Worm (Caenorhabditis elegans): Measurements from ENCODE around the gene Y38H6C.4.
A peak's percentile ranks its signal among the peaks of the same experiment; 100 is the strongest.

Gene Y38H6C.4

ce11 chrV:20545742-20546141 is 40.8 kb upstream of the Y38H6C.4 start:
- TF ChIP-seq elt-2 (tag; optimal IDR thresholded peaks at IDR 0.05) (peak; percentile 37), F16B12.6 (tag; optimal IDR thresholded peaks at IDR 0.05) (no peak)

ce11 chrV:20544610-20545009 is 39.7 kb upstream of the Y38H6C.4 start:
- TF ChIP-seq nhr-71 (tag; optimal IDR thresholded peaks at IDR 0.05) (peak; percentile 27), isw-1 (GFP tag; IDR thresholded peaks at IDR 0.05) (no peak), irx-1 (tag; optimal IDR thresholded peaks at IDR 0.05) (no peak), elt-2 (tag; optimal IDR thresholded peaks at IDR 0.05) (peak; percentile 53), aly-2 (tag; optimal IDR thresholded peaks at IDR 0.05) (no peak), mep-1 (tag; optimal IDR thresholded peaks at IDR 0.05) (no peak), nhr-20 (tag; optimal IDR thresholded peaks at IDR 0.05) (peak; percentile 6), nhr-19 (GFP tag; conservative IDR thresholded peaks at IDR 0.05) (no peak), nhr-77 (tag; optimal IDR thresholded peaks at IDR 0.05) (no peak), zag-1 (tag; optimal IDR thresholded peaks at IDR 0.05) (no peak), unc-62 (GFP tag; optimal IDR thresholded peaks at IDR 0.05) (no peak), lin-35 (GFP tag; optimal IDR thresholded peaks at IDR 0.05) (peak in 1 of 2 experiments; percentile 28), skn-1 (tag; optimal IDR thresholded peaks at IDR 0.05) (peak; percentile 22), blmp-1 (tag; optimal IDR thresholded peaks at IDR 0.05) (no peak), unc-86 (tag; optimal IDR thresholded peaks at IDR 0.05) (peak; percentile 19), tbx-2 (tag; optimal IDR thresholded peaks at IDR 0.05) (no peak), tlp-1 (tag; optimal IDR thresholded peaks at IDR 0.05) (no peak), ceh-88 (GFP tag; IDR thresholded peaks at IDR 0.05) (no peak)

ce11 chrV:20544092-20544491 is 39.2 kb upstream of the Y38H6C.4 start, which contains the start of gene slc-36.3:
slc-36.3 (minus strand) TSS chrV:20544192.
- no peak for TF ChIP-seq efl-1 (optimal IDR thresholded peaks at IDR 0.05)
- TF ChIP-seq efl-1 (GFP tag; optimal IDR thresholded peaks at IDR 0.05 in 1 of 2), result no peak

- no peak for TF ChIP-seq sptf-1 (tag; optimal IDR thresholded peaks at IDR 0.05)
- peak; percentile 12 to 19 for TF ChIP-seq efl-1 (optimal IDR thresholded peaks at IDR 0.05)
- TF ChIP-seq efl-1 (GFP tag; optimal IDR thresholded peaks at IDR 0.05 in 1 of 2), result peak in 1 of 2 experiments; percentile 83
- no peak for TF ChIP-seq sox-4 (tag; optimal IDR thresholded peaks at IDR 0.05)
- peak; percentile 16 for TF ChIP-seq F16B12.6 (tag; optimal IDR thresholded peaks at IDR 0.05)
- no peak for TF ChIP-seq vab-15 (tag; optimal IDR thresholded peaks at IDR 0.05)
- TF ChIP-seq snu-23 (GFP tag; optimal IDR thresholded peaks at IDR 0.05), result peak; percentile 21
- TF ChIP-seq nhr-85 (tag), result peak; percentile 73
- no peak for TF ChIP-seq nhr-20 (tag; optimal IDR thresholded peaks at IDR 0.05)
- TF ChIP-seq mep-1 (tag; optimal IDR thresholded peaks at IDR 0.05), result peak; percentile 25
- TF ChIP-seq lin-14 (GFP tag; optimal IDR thresholded peaks at IDR 0.05), result no peak
- no peak for TF ChIP-seq ztf-11 (tag; optimal IDR thresholded peaks at IDR 0.05)
- no peak for TF ChIP-seq elt-3 (tag; optimal IDR thresholded peaks at IDR 0.05)
- TF ChIP-seq irx-1 (tag; optimal IDR thresholded peaks at IDR 0.05), result no peak
- no peak for TF ChIP-seq egl-13 (tag; optimal IDR thresholded peaks at IDR 0.05)
- TF ChIP-seq nhr-47 (tag; optimal IDR thresholded peaks at IDR 0.05), result peak; percentile 13
- TF ChIP-seq dsc-1 (tag; optimal IDR thresholded peaks at IDR 0.05), result no peak
- TF ChIP-seq lsy-2 (tag; optimal IDR thresholded peaks at IDR 0.05), result peak in 1 of 2 experiments; percentile 19
- no peak for TF ChIP-seq pqm-1 (tag; optimal IDR thresholded peaks at IDR 0.05)
- TF ChIP-seq unc-30 (tag; optimal IDR thresholded peaks at IDR 0.05), result no peak
- no peak for TF ChIP-seq elt-2 (tag; optimal IDR thresholded peaks at IDR 0.05)
- TF ChIP-seq fkh-4 (tag; optimal IDR thresholded peaks at IDR 0.05; ENCODE audit: borderline replicate concordance), result no peak
- TF ChIP-seq ces-1 (GFP tag; optimal IDR thresholded peaks at IDR 0.05), result no peak
- TF ChIP-seq tbx-2 (tag; optimal IDR thresholded peaks at IDR 0.05), result no peak
- peak; percentile 67 for TF ChIP-seq blmp-1 (tag; optimal IDR thresholded peaks at IDR 0.05)
- no peak for TF ChIP-seq snpc-4 (tag; optimal IDR thresholded peaks at IDR 0.05)
- peak in 1 of 3 experiments; percentile 25 for TF ChIP-seq dpl-1 (GFP tag; optimal IDR thresholded peaks at IDR 0.05)
- peak; percentile 14 for TF ChIP-seq xbp-1 (tag; optimal IDR thresholded peaks at IDR 0.05)
- TF ChIP-seq ztf-4 (tag; optimal IDR thresholded peaks at IDR 0.05), result no peak
- TF ChIP-seq ceh-8 (GFP tag; optimal IDR thresholded peaks at IDR 0.05), result no peak
- no peak for TF ChIP-seq ets-5 (GFP tag; IDR thresholded peaks at IDR 0.05)
- TF ChIP-seq lin-35 (GFP tag; optimal IDR thresholded peaks at IDR 0.05), result peak in 1 of 2 experiments; percentile 20
- no peak for TF ChIP-seq ceh-63 (GFP tag; optimal IDR thresholded peaks at IDR 0.05)
- no peak for TF ChIP-seq aly-2 (tag; optimal IDR thresholded peaks at IDR 0.05)
- no peak for TF ChIP-seq hpl-2 (GFP tag; optimal IDR thresholded peaks at IDR 0.05)
- no peak for TF ChIP-seq lin-39 (tag; optimal IDR thresholded peaks at IDR 0.05)
These were observed 34.2 kb upstream of the Y38H6C.4 start, which contains the start of gene Y38H6C.16 for ce11 chrV:20539055-20539454. Y38H6C.16 (minus strand) TSS chrV:20539347.

Data from whole organism, L1 larva.